Fruit fly (Drosophila melanogaster) whole organism, pupa: ENCODE measurements around the gene CG31100.

ENCODE experiments used
- CG10348 ChIP-seq: fragments of 200-800 bp; sonication (Bioruptor generic); IDR thresholded peaks from 2 replicates; pipeline ENCODE4 v1.3.6; 2022; ENCODE audit warnings: missing biosample characterization, missing genetic modification characterization
- CG12605 ChIP-seq: fragments of 200-800 bp; sonication (Bioruptor generic); IDR thresholded peaks from 2 replicates; pipeline ENCODE4 v1.3.6; 2022; ENCODE audit warnings: missing biosample characterization, missing genetic modification characterization
- CG13204 ChIP-seq: fragments of 200-800 bp; sonication (Bioruptor generic); optimal IDR thresholded peaks from 2 replicates; lab custom pipeline; 2018; ENCODE audit warnings: missing biosample characterization, mild to moderate bottlenecking, missing genetic modification characterization, moderate library complexity
- CG14655 ChIP-seq: fragments of 200-800 bp; sonication (Bioruptor generic); optimal IDR thresholded peaks from 3 replicates; lab custom pipeline; 2017; ENCODE audit warnings: mild to moderate bottlenecking, missing biosample characterization, missing genetic modification reagents, missing genetic modification characterization
- CG15710 ChIP-seq: fragments of 200-800 bp; sonication (Bioruptor generic); optimal IDR thresholded peaks from 2 replicates; lab custom pipeline; 2018; ENCODE audit warnings: missing biosample characterization, mild to moderate bottlenecking, missing genetic modification characterization, moderate library complexity
- CG17806 ChIP-seq: fragments of 200-800 bp; sonication (Bioruptor generic); optimal IDR thresholded peaks from 2 replicates; lab custom pipeline; 2018; ENCODE audit warnings: missing biosample characterization, mild to moderate bottlenecking, missing genetic modification characterization, moderate library complexity
- CG32121 ChIP-seq: fragments of 200-800 bp; sonication (Bioruptor generic); IDR thresholded peaks from 2 replicates; pipeline ENCODE4 v1.3.6; 2022; ENCODE audit warnings: missing biosample characterization, missing genetic modification characterization
- CG34367 ChIP-seq: fragments of 200-800 bp; sonication (Bioruptor generic); optimal IDR thresholded peaks from 2 replicates; lab custom pipeline; 2018; ENCODE audit warnings: missing biosample characterization, mild to moderate bottlenecking, missing genetic modification characterization
- CG4496 ChIP-seq: fragments of 200-800 bp; sonication (Bioruptor generic); IDR thresholded peaks from 3 replicates; pipeline ENCODE4 v1.3.6; 2022; ENCODE audit warnings: missing biosample characterization, missing genetic modification characterization
- CG8159 ChIP-seq: fragments of 200-800 bp; sonication (Bioruptor generic); optimal IDR thresholded peaks from 3 replicates; lab custom pipeline; 2018; ENCODE audit warnings: missing biosample characterization, mild to moderate bottlenecking, missing genetic modification characterization, moderate library complexity
- CG8301 ChIP-seq: fragments of 200-800 bp; sonication (Bioruptor generic); optimal IDR thresholded peaks from 2 replicates; lab custom pipeline; 2018; ENCODE audit warnings: missing biosample characterization, mild to moderate bottlenecking, missing genetic modification characterization
- CG9948 ChIP-seq: fragments of 200-800 bp; sonication (Bioruptor generic); optimal IDR thresholded peaks from 2 replicates; lab custom pipeline; 2018; ENCODE audit warnings: missing biosample characterization, mild to moderate bottlenecking, missing genetic modification characterization, moderate library complexity
- D1 ChIP-seq: fragments of 200-800 bp; sonication (Bioruptor generic); optimal IDR thresholded peaks from 2 replicates; lab custom pipeline; 2018; ENCODE audit warnings: missing biosample characterization, mild to moderate bottlenecking, missing genetic modification characterization, moderate library complexity
- EcR ChIP-seq: fragments of 200-800 bp; sonication (Bioruptor generic); optimal IDR thresholded peaks from 3 replicates; lab custom pipeline; 2019; ENCODE audit warnings: missing biosample characterization, missing genetic modification characterization, mild to moderate bottlenecking, moderate library complexity, missing genetic modification reagents
- Ets98B ChIP-seq: fragments of 200-800 bp; sonication (Bioruptor generic); IDR thresholded peaks from 2 replicates; pipeline ENCODE4 v1.3.6; 2022; ENCODE audit warnings: missing biosample characterization, missing genetic modification characterization
- Pif1A ChIP-seq: fragments of 200-800 bp; sonication (Bioruptor generic); optimal IDR thresholded peaks from 3 replicates; lab custom pipeline; 2016; ENCODE audit warnings: missing biosample characterization, missing genetic modification characterization
- Pif1B ChIP-seq: fragments of 200-800 bp; sonication (Bioruptor generic); optimal IDR thresholded peaks from 3 replicates; lab custom pipeline; 2016; ENCODE audit warnings: missing biosample characterization, missing genetic modification characterization
- Snoo ChIP-seq: fragments of 200-800 bp; sonication (Bioruptor generic); optimal IDR thresholded peaks from 3 replicates; lab custom pipeline; 2017; ENCODE audit warnings: missing biosample characterization, mild to moderate bottlenecking, missing genetic modification characterization, inconsistent platforms
- fd96Ca ChIP-seq: fragments of 200-800 bp; sonication (Bioruptor generic); IDR thresholded peaks from 3 replicates; pipeline ENCODE4 v1.3.6; 2022; ENCODE audit warnings: missing biosample characterization, missing genetic modification characterization
- gl ChIP-seq: fragments of 200-800 bp; sonication (Bioruptor generic); optimal IDR thresholded peaks from 2 replicates; lab custom pipeline; 2018; ENCODE audit warnings: missing biosample characterization, mild to moderate bottlenecking, missing genetic modification characterization
- rn ChIP-seq: fragments of 200-800 bp; sonication (Bioruptor generic); IDR thresholded peaks from 2 replicates; pipeline ENCODE4 v1.3.6; 2022; ENCODE audit warnings: missing biosample characterization, missing genetic modification characterization

CG31100 gene

DNA sequence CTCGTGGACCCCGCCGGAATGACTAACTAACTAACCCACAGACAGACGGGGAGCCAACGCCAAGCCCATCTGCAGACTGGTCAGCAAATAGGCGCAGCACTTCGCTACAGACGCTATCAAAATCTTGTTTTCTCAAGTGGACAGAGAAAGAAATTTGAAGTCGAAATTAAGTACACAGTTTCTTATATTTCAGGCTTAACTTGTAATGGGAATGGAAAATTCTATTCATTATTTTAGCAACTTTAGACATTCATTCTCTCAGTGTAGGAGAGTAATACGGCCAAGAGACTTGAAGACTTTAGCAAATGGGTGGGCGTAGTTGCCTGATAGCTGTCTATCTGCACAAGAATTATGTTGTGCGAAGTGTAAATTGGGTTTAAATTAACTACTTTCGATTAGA, 45.1 kb downstream of the CG31100 start:
- TF ChIP-seq EcR (GFP tag; lab: Kevin White, UChicago) (no peak), CG4496 (GFP tag; lab: Robert Waterston, UW) (peak; percentile 78), CG12605 (GFP tag; lab: Robert Waterston, UW) (peak; percentile 51; the same call in 1 of the 2 replicates), CG32121 (GFP tag; lab: Robert Waterston, UW) (0 out of 2 replicates have a peak, but pooled peaks have one; percentile 28), Ets98B (GFP tag; lab: Robert Waterston, UW) (peak; percentile 78), CG14655 (GFP tag; lab: Kevin White, UChicago) (peak; percentile 76), CG34367 (tag; lab: Kevin White, UChicago) (peak; percentile 68), CG10348 (0 out of 2 replicates have a peak, but pooled peaks have one; percentile 12), CG8159 (tag; lab: Kevin White, UChicago) (peak; percentile 70), CG17806 (tag; lab: Kevin White, UChicago) (peak; percentile 81), CG13204 (GFP tag; lab: Kevin White, UChicago) (peak; percentile 24), Snoo (tag; lab: Kevin White, UChicago) (no peak), CG15710 (tag; lab: Kevin White, UChicago) (peak; percentile 56), D1 (tag; lab: Kevin White, UChicago) (no peak), gl (tag; lab: Kevin White, UChicago) (no peak), rn (GFP tag; lab: Robert Waterston, UW) (no peak), CG9948 (peak; percentile 74), CG8301 (peak; percentile 74), Pif1B (peak; percentile 25), fd96Ca (GFP tag; lab: Robert Waterston, UW) (no peak; the same call in 2 of the 3 replicates), Pif1A (GFP tag; lab: Kevin White, UChicago) (peak; percentile 22)
- TF ChIP-seq, all 21 proteins: peak for 15

dm6 chr3R:8957739-8958138, 45.7 kb downstream of the CG31100 start:
- TF ChIP-seq CG8301 (peak; percentile 20), gl (tag; lab: Kevin White, UChicago) (no peak), CG4496 (GFP tag; lab: Robert Waterston, UW) (no peak), EcR (GFP tag; lab: Kevin White, UChicago) (no peak), CG34367 (tag; lab: Kevin White, UChicago) (peak; percentile 24), CG32121 (GFP tag; lab: Robert Waterston, UW) (no peak), CG10348 (no peak), Snoo (tag; lab: Kevin White, UChicago) (no peak), Pif1B (peak; percentile 9), rn (GFP tag; lab: Robert Waterston, UW) (no peak), CG14655 (GFP tag; lab: Kevin White, UChicago) (peak; percentile 38), CG12605 (GFP tag; lab: Robert Waterston, UW) (no peak), fd96Ca (GFP tag; lab: Robert Waterston, UW) (no peak), Pif1A (GFP tag; lab: Kevin White, UChicago) (peak; percentile 38), CG9948 (peak; percentile 11), CG13204 (GFP tag; lab: Kevin White, UChicago) (no peak), CG8159 (tag; lab: Kevin White, UChicago) (peak; percentile 48), D1 (tag; lab: Kevin White, UChicago) (no peak), CG17806 (tag; lab: Kevin White, UChicago) (peak; percentile 33), Ets98B (GFP tag; lab: Robert Waterston, UW) (no peak), CG15710 (tag; lab: Kevin White, UChicago) (peak; percentile 28)

- TF ChIP-seq rn (GFP tag; lab: Robert Waterston, UW) (no peak), CG34367 (tag; lab: Kevin White, UChicago) (no peak), Pif1B (no peak), CG8301 (no peak), CG9948 (no peak)
Measured at dm6 chr3R:8956333-8956732, 47.1 kb downstream of the CG31100 start.

- no peak for TF ChIP-seq Snoo (tag; lab: Kevin White, UChicago)
- peak; percentile 34 for TF ChIP-seq EcR (GFP tag; lab: Kevin White, UChicago)
- no peak for TF ChIP-seq CG8301
- TF ChIP-seq CG17806 (tag; lab: Kevin White, UChicago) = no peak
- TF ChIP-seq CG12605 (GFP tag; lab: Robert Waterston, UW) = no peak
- no peak; the same call in 2 of the 3 replicates for TF ChIP-seq fd96Ca (GFP tag; lab: Robert Waterston, UW)
- TF ChIP-seq CG14655 (GFP tag; lab: Kevin White, UChicago) = no peak
- TF ChIP-seq CG32121 (GFP tag; lab: Robert Waterston, UW) = no peak
- no peak for TF ChIP-seq CG15710 (tag; lab: Kevin White, UChicago)
- TF ChIP-seq Pif1A (GFP tag; lab: Kevin White, UChicago) = no peak
- TF ChIP-seq CG9948 = no peak
- TF ChIP-seq Ets98B (GFP tag; lab: Robert Waterston, UW) = peak; percentile 43; the same call in 1 of the 2 replicates
- TF ChIP-seq CG34367 (tag; lab: Kevin White, UChicago) = no peak
- TF ChIP-seq gl (tag; lab: Kevin White, UChicago) = no peak
- peak; percentile 54; the same call in 1 of the 3 replicates for TF ChIP-seq CG4496 (GFP tag; lab: Robert Waterston, UW)
- no peak for TF ChIP-seq Pif1B
- TF ChIP-seq rn (GFP tag; lab: Robert Waterston, UW) = no peak
- TF ChIP-seq CG8159 (tag; lab: Kevin White, UChicago) = no peak
- no peak for TF ChIP-seq CG10348
- no peak for TF ChIP-seq D1 (tag; lab: Kevin White, UChicago)
- TF ChIP-seq CG13204 (GFP tag; lab: Kevin White, UChicago) = peak; percentile 37
- TF ChIP-seq, all 21 proteins: peak for 4
Measured at dm6 chr3R:8955359-8955820, 48.1 kb downstream of the CG31100 start.
